Fruit fly (Drosophila melanogaster): ENCODE measurements around the gene scat.

scat gene

DNA sequence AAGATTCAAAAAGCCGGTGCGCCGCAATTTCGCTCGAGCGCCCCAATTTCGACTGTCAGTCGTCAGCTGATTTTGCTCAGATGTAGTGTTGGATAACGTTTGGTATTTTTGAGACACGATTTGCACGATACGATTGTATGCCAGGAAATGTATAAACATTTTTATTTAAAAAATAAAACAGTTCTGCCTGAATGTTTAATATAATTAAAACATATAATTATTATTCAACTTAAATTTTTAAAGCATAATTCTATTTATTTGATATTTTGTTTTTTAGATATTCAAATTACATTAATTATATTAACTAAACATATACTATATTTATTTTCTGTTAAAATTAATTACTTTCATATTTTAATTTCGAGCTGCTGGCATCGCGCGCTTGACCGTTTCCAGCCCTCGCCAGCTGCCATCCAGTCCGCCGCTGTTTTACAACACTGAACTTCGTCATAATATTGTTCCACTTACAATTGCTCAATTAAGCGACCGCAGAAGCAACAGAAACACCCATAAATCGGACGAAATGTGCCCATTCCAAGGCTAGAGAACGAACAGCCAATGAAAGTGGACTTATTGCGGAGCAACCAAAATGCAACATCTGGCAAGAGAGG lies at the start of gene scat, which contains the start of gene FucTB:
scat (plus strand) TSS at position 414 of the 611 bp plus-strand sequence.
FucTB (minus strand) TSS at position 61 of the 611 bp plus-strand sequence.
- TF ChIP-seq EcR (GFP tag; optimal IDR thresholded peaks at IDR 0.05) (no peak), CG8478 (optimal IDR thresholded peaks at IDR 0.05) (no peak), usp (GFP tag; optimal IDR thresholded peaks at IDR 0.05) (no peak), pan (optimal IDR thresholded peaks at IDR 0.05) (no peak), psq (optimal IDR thresholded peaks at IDR 0.05) (no peak), Dll (optimal IDR thresholded peaks at IDR 0.05) (no peak)

DNA sequence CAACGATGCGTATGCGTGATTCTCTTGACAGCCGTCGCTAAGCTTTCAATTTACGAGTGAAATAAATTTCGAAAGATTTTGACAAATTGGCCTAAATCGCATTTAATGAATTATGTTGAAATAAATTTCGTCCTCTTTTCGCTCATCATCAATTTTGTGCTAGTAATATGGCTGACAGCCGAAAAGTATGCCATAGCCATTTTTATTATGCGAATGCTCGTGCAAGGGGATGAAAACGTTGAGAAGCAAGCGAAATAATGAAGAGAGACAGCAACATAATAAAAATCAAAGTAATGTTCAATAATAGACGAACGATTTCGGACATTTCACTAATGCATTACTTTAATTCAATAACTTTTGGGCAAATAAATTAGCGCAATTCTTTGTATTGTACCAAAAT lies 44.9 kb upstream of the scat start:
- TF ChIP-seq EcR (GFP tag; optimal IDR thresholded peaks at IDR 0.05) (no peak), Dll (optimal IDR thresholded peaks at IDR 0.05) (no peak), pan (optimal IDR thresholded peaks at IDR 0.05) (no peak), CG8478 (optimal IDR thresholded peaks at IDR 0.05) (no peak), usp (GFP tag; optimal IDR thresholded peaks at IDR 0.05) (no peak), psq (optimal IDR thresholded peaks at IDR 0.05) (no peak)

DNA sequence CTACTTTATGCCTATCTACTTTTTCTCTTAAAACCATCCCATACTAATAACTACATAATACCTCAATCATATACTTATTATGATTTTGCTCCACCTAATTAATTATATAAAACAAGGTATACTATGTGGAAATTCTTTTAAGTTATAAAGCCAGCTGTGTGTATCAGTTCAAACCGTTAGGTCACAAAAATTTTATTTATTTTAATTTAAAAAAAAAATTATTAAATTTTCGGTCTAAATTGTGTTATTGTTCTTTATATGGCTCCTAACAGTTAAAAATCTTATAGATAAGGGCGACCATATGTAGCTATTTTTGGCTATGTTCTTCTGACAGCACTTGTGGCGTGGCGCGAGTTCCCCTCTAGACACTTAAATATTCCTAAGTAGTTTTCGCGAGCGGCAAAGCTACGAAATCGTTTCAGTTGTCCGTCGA lies 43.9 kb upstream of the scat start, which contains the start of gene Aldh:
Aldh (plus strand) TSS at position 150 of the 433 bp plus-strand sequence.
- TF ChIP-seq CG8478 (optimal IDR thresholded peaks at IDR 0.05) (no peak), psq (optimal IDR thresholded peaks at IDR 0.05) (no peak), usp (GFP tag; optimal IDR thresholded peaks at IDR 0.05) (no peak), pan (optimal IDR thresholded peaks at IDR 0.05) (no peak), Dll (optimal IDR thresholded peaks at IDR 0.05) (no peak), EcR (GFP tag; optimal IDR thresholded peaks at IDR 0.05) (no peak)

dm6 chr2L:9388013-9388605 lies 43.1 kb upstream of the scat start:
- TF ChIP-seq Dll (optimal IDR thresholded peaks at IDR 0.05) (no peak), pan (optimal IDR thresholded peaks at IDR 0.05) (no peak), CG8478 (optimal IDR thresholded peaks at IDR 0.05) (no peak), EcR (GFP tag; optimal IDR thresholded peaks at IDR 0.05) (no peak), psq (optimal IDR thresholded peaks at IDR 0.05) (no peak), usp (GFP tag; optimal IDR thresholded peaks at IDR 0.05) (no peak)

DNA sequence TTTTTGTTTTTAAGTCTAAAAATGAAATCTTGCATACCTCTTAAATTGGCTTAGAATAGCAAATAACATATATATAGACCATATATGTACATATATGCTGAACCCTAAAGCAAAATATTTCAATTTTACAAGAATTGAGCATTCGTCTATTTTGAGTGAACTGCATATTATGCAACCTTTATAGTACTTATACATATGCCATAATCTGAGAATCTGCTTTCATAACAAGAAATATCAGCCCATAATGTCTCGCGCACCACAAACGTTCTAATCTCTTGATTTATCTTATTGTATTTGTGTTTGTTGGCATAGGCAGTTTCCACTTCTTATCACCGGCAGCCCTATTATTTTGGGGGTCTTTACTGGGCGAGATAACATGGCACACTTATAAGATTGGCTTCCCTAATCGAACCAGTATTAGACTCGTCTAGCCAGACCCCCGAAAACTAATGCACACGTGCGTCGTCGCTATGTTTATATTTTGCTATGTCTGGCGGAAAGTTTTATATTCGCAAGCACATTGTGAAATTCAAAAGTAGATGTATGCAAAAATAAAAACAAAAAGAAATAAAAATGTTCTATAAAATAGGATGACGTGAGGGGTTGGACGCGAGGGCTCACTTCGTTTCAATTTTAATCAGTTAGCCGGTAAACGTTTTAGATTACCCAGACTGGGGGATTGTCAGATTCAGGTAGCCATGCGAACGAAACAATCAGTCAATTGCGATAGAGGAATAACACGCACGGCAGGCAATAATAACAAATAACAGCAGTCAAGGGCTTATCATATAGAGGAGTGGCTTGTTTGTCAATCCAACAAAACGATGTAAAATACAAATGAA lies 42.1 kb upstream of the scat start:
- no peak for TF ChIP-seq CG8478 (optimal IDR thresholded peaks at IDR 0.05)
- TF ChIP-seq pan (optimal IDR thresholded peaks at IDR 0.05) = no peak
- no peak for TF ChIP-seq psq (optimal IDR thresholded peaks at IDR 0.05)
- TF ChIP-seq Dll (optimal IDR thresholded peaks at IDR 0.05) = no peak
- TF ChIP-seq EcR (GFP tag; optimal IDR thresholded peaks at IDR 0.05) = no peak
- TF ChIP-seq usp (GFP tag; optimal IDR thresholded peaks at IDR 0.05) = no peak

- no peak for TF ChIP-seq EcR (GFP tag; optimal IDR thresholded peaks at IDR 0.05)
- TF ChIP-seq usp (GFP tag; optimal IDR thresholded peaks at IDR 0.05) = no peak
- no peak for TF ChIP-seq pan (optimal IDR thresholded peaks at IDR 0.05)
- no peak for TF ChIP-seq psq (optimal IDR thresholded peaks at IDR 0.05)
- no peak for TF ChIP-seq CG8478 (optimal IDR thresholded peaks at IDR 0.05)
- TF ChIP-seq Dll (optimal IDR thresholded peaks at IDR 0.05) = no peak
Observed at dm6 chr2L:9396396-9396795, 34.8 kb upstream of the scat start.

DNA sequence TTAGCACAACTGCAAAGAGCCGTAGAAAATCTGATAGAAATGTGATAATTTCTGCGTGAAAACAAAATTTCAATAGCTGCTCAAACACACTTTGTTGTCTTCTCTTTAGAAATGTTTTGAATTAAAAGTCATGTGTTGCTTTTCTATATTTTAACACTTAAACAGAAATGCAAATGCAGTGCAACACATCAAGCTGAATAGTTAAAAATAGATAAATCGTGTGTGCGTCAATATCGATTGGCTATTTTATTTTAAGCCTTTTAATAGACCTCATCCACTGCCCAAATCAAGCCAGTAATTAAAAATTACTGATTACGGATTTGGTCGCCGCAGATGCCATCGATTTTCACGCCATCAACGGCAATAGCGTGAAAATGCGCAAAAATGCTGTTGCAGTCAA lies 33.3 kb upstream of the scat start, which contains the start of gene CG4438:
CG4438 (minus strand) TSS at position 101 of the 400 bp plus-strand sequence.
- no peak for TF ChIP-seq usp (GFP tag; optimal IDR thresholded peaks at IDR 0.05)
- TF ChIP-seq psq (optimal IDR thresholded peaks at IDR 0.05) = no peak
- no peak for TF ChIP-seq CG8478 (optimal IDR thresholded peaks at IDR 0.05)
- no peak for TF ChIP-seq pan (optimal IDR thresholded peaks at IDR 0.05)
- no peak for TF ChIP-seq EcR (GFP tag; optimal IDR thresholded peaks at IDR 0.05)
- no peak for TF ChIP-seq Dll (optimal IDR thresholded peaks at IDR 0.05)

dm6 chr2L:9400153-9400552 lies 31.1 kb upstream of the scat start:
- no peak for TF ChIP-seq usp (GFP tag; optimal IDR thresholded peaks at IDR 0.05)

DNA sequence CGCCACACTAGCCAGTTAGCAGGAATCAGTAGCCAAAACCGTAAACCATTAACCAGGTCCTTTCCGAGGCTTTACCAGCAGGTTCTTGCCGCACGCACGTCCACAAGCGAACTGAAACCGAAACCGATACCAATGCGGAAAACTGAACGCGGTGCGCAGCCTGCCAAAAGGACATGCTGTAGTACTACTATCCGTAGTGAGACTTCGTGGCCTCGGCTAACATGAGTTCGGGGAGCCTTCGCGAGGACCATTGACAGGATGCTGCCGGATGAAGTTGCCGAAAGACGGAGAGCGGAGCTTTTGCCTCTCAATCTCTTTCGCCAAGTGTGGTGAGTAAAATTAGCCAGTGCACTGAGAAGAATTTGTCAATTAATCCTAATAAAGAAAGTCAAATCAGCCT lies 16.2 kb upstream of the scat start, which contains the start of gene Shawl:
Shawl (minus strand) TSS at position 104 of the 400 bp plus-strand sequence.
- TF ChIP-seq pan (optimal IDR thresholded peaks at IDR 0.05) (no peak), Dll (optimal IDR thresholded peaks at IDR 0.05) (no peak), usp (GFP tag; optimal IDR thresholded peaks at IDR 0.05) (no peak), EcR (GFP tag; optimal IDR thresholded peaks at IDR 0.05) (no peak), CG8478 (optimal IDR thresholded peaks at IDR 0.05) (no peak), psq (optimal IDR thresholded peaks at IDR 0.05) (no peak)

DNA sequence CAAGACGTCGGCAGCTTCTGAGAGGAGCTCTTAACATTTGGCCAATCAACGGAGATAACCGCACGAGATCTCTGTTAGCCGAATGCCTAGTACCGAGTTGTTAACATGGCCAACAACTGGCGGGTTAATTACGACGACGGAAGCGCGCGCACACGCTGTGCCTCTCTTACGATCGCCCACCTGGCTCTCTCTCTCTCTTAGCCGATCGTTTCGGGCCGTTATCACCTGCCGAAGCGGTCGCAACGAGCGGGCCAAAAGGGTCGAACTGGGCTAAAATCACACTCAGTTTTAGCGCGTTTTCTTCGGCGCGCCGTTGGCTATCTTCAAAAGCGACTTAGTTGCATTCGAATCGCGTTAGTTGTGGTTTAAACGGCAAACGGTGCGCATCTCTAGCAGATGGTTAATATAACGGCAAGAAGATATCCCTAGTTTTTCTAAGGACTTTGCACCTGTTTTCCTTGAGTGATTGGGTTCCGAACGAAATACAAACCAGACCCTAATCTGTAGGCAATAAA lies 14.9 kb upstream of the scat start, which contains the start of gene Mco1:
Mco1 (plus strand) TSS at position 345 of the 515 bp plus-strand sequence.
- TF ChIP-seq psq (optimal IDR thresholded peaks at IDR 0.05) (no peak), EcR (GFP tag; optimal IDR thresholded peaks at IDR 0.05) (no peak), CG8478 (optimal IDR thresholded peaks at IDR 0.05) (no peak), pan (optimal IDR thresholded peaks at IDR 0.05) (no peak), usp (GFP tag; optimal IDR thresholded peaks at IDR 0.05) (no peak), Dll (optimal IDR thresholded peaks at IDR 0.05) (no peak)

DNA sequence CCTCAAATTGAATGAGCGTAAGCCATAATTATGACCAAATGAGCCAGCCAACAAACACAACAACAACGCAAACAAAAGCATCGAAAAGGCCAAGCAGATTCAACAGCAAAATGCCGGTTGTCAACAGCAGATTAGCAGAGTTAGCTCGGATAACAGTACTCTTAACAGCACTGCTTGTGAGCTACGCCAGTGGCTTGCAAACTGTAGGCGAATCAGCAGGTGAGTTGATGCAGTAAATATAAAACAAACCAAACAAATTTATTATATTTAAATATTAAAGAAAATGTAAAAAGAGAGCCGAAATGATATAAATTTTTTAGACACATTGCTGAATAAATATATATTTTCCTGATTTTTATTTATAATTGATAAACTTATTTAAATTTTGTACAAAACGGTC lies 10.5 kb upstream of the scat start:
- TF ChIP-seq EcR (GFP tag; optimal IDR thresholded peaks at IDR 0.05) = no peak
- no peak for TF ChIP-seq pan (optimal IDR thresholded peaks at IDR 0.05)
- TF ChIP-seq usp (GFP tag; optimal IDR thresholded peaks at IDR 0.05) = no peak
- TF ChIP-seq psq (optimal IDR thresholded peaks at IDR 0.05) = no peak
- no peak for TF ChIP-seq Dll (optimal IDR thresholded peaks at IDR 0.05)
- TF ChIP-seq CG8478 (optimal IDR thresholded peaks at IDR 0.05) = no peak
